Fruit fly (Drosophila melanogaster) ovary, adult (tissue): ENCODE measurements around the gene CG6693.

Experiments used
- CG17801 ChIP-seq: fragments of 200-800 bp; optimal IDR thresholded peaks from 2 replicates; lab custom pipeline; 2019; ENCODE audit warnings: missing biosample characterization, mild to moderate bottlenecking, missing genetic modification characterization, moderate library complexity; ENCODE audit not compliant: partially characterized antibody

CG6693 gene

dm6 chr3R:11236041-11236440, 14.6 kb upstream of the CG6693 start, which contains the start of gene CG31441:
CG31441 (plus strand) TSS chr3R:11236286.
- no peak for TF ChIP-seq CG17801 (GFP tag; lab: Kevin White, UChicago)

DNA sequence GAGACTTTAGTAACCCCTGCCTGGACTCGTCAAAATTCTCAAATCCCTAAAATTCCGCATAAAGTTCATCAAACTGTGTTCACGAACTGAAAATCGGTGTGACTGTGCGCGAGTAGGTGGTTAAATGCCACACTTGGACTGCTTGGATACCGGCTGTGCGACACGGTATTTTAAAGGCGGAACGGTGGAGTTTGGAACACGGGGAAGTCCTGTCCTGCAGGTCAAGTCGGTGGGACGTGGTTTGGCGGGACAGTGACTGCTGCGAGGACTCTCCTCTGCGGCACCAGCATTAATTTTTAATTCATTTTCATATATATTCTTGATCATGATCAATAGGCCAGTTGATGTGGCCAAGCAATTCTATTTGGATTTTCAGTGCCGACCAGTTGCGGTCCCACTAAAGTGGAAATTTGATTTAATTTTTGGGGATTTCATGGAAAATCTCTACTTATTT, 13.5 kb upstream of the CG6693 start, which contains the start of the genes Arfip and CG17721:
Arfip (minus strand) TSS at position 96 of the 454 bp plus-strand sequence.
CG17721 (plus strand) TSS at position 223 of the 454 bp plus-strand sequence.
- no peak for TF ChIP-seq CG17801 (GFP tag; lab: Kevin White, UChicago)

DNA sequence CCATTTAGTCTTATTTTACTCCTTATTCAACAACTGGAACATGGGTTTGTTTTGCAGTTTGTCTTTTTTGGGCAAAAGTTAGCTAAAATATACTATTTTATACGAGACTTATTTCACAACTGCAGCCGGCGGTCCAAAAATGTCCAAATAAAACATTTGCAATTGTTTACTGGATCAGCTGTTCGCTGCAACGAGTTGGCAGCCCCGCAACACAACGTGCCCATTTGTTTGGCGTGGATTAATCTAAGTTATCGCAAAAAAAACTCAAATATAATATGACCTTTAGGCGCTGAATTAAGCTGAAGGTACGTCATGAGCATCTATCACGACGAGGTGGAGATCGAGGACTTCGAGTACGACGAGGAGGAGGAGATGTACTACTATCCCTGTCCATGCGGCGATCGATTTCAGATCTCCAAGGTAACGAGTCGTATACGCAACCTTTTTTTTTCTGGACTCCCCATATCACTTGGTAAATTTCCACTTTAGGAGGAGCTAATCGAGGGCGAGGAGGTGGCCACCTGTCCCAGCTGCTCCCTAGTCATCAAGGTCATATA, 10.3 kb upstream of the CG6693 start, which contains the start of the genes CG17187 and Dph3:
CG17187 (minus strand) TSS at position 175 of the 557 bp plus-strand sequence.
Dph3 (plus strand) TSS at position 208 of the 557 bp plus-strand sequence.
- TF ChIP-seq CG17801 (GFP tag; lab: Kevin White, UChicago) = no peak

dm6 chr3R:11231037-11231436, 9.6 kb upstream of the CG6693 start:
- no peak for TF ChIP-seq CG17801 (GFP tag; lab: Kevin White, UChicago)

DNA sequence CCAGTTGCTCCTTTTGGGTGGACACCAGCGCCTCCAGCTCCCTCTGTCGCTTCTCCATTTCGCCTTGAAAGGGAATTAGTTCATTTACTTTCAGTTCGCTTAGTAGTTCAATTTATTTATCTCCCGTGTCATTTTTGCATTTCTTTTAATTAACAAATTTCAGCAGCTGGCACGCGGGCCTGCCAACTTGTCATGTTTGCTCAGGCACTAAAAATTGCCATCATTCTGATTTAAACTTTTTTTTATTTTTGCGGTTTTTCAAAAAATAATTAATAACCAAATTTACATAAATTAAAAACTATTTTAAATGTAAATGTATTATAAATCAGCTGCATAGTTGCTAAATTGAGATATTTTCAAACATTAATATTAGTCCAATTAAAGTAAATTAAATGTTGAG, 9.0 kb upstream of the CG6693 start, which contains the start of gene GCC88:
GCC88 (minus strand) TSS at position 209 of the 400 bp plus-strand sequence.
- TF ChIP-seq CG17801 (GFP tag; lab: Kevin White, UChicago) = no peak

DNA sequence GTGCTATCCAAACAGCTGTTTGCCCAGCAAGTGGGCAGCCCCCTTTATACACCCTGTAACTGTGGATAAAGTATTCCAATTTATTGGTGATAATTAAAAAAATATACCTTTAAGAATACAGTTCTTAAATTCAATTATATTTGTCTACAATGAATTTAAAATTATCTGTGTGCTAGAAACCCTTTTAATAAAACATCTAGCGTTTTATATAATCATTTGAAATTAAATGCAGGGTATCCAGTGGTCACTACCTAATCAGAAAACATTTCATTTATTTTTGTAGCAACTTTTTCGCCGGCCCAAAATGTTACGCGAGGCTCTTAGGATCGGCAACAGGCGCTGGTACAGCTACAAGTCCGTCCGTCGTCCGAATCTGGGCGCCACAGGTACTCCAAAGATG, 5.1 kb upstream of the CG6693 start, which contains the start of gene CG17726:
CG17726 (plus strand) TSS at position 267 of the 400 bp plus-strand sequence.
- peak; percentile 98 for TF ChIP-seq CG17801 (GFP tag; lab: Kevin White, UChicago)

- no peak for TF ChIP-seq CG17801 (GFP tag; lab: Kevin White, UChicago)
These were observed 3.8 kb upstream of the CG6693 start, which contains the start of gene scpr-C for dm6 chr3R:11225220-11225619. scpr-C (plus strand) TSS chr3R:11225520.

dm6 chr3R:11224478-11224877, 3.0 kb upstream of the CG6693 start:
- no peak for TF ChIP-seq CG17801 (GFP tag; lab: Kevin White, UChicago)

DNA sequence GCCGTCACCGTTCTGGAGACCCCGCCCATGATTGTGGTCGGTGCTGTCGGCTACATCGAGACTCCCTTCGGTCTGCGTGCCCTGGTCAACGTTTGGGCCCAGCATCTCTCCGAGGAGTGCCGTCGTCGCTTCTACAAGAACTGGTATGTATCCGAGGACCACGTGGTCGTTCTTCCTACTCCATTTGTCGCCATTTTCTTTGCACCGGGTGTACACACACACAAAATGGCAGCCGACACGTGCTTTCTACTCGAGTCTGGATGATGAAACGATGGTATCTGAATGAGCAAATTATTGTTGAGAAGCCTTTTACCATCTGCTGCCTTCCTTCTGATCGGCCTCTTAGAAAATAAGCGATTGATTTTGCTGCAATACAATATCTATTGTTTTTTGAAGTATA, 1.1 kb upstream of the CG6693 start:
- no peak for TF ChIP-seq CG17801 (GFP tag; lab: Kevin White, UChicago)

DNA sequence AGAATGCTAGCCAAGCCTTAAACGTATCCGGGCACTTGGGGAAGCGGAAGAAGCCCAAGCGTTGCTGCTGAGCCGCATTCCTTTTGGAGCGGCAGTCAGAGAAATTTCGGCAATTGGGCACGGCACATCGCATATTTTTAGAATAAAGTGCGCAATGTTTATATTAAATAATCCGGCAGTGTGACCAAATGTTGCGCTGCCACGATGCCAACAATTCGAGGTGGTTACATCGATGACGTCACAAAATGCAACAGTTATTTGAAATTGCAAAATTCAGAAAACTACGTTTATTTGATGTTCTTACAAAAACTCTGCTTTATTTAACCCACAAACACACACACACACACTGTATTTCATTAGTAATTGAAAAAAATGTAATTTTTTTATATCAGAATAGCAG, 1.6 kb downstream of the CG6693 start, which contains the start of gene CG6689:
CG6689 (minus strand) TSS at position 182 of the 400 bp plus-strand sequence.
- TF ChIP-seq CG17801 (GFP tag; lab: Kevin White, UChicago) = no peak

- TF ChIP-seq CG17801 (GFP tag; lab: Kevin White, UChicago) = peak; percentile 94
These were observed 5.2 kb downstream of the CG6693 start, which contains the start of the genes RpS25 and CG4820 for dm6 chr3R:11216156-11216630. RpS25 (minus strand) TSS chr3R:11216287. CG4820 (plus strand) TSS chr3R:11216535.

dm6 chr3R:11214449-11214950, 6.9 kb downstream of the CG6693 start, which contains the start of gene ZnT86D:
ZnT86D (minus strand) TSS chr3R:11214539.
- TF ChIP-seq CG17801 (GFP tag; lab: Kevin White, UChicago) = peak; percentile 82

- peak; percentile 65 for TF ChIP-seq CG17801 (GFP tag; lab: Kevin White, UChicago)
These were observed 10.0 kb downstream of the CG6693 start for dm6 chr3R:11211291-11212061.

DNA sequence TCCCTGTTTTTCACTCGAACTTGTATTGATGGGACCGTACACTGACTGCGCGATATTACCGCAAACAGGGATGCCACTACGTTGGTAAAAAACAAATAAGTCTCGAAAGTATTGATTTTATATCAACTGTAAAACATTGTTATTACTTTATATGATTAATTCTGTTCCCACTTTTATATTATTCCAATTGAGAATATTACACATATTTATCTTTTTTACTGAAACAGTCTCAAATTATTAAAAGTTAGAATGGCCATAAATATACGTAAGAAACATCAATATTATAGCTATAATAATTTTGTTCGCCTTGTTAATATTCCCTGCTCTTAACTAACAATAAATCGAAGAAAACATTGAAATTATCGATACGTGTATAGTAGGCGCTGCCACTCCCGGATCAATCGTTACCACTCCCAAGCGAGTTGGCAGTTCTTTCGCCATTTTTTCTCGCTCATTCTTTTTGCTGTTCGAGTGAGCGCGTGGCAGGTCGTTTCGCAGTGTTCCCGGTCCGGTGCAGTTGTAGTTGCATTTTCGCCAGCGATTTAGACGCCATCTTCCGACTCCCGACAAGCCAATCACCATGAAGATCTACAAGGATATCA, 11.5 kb downstream of the CG6693 start, which contains the start of the genes SdhC and Tctp:
SdhC (minus strand) TSS at position 49 of the 602 bp plus-strand sequence.
Tctp (plus strand) TSS at position 447 of the 602 bp plus-strand sequence.
- TF ChIP-seq CG17801 (GFP tag; lab: Kevin White, UChicago) = peak; percentile 62
